Worm (Caenorhabditis elegans) whole organism, L3 larva: ENCODE results near the gene clc-25.

Experiments
- R02D3.7 ChIP-seq: fragments of 150-350 bp; optimal IDR thresholded peaks from 2 replicates; lab custom pipeline; 2014; ENCODE audit warnings: missing biosample characterization, missing genetic modification characterization
- ceh-82 ChIP-seq: fragments of 150-350 bp; optimal IDR thresholded peaks from 2 replicates; lab custom pipeline; 2014; ENCODE audit warnings: missing biosample characterization, missing genetic modification characterization
- daf-12 ChIP-seq: fragments of 150-350 bp; optimal IDR thresholded peaks from 2 replicates; lab custom pipeline; 2014; ENCODE audit warnings: missing biosample characterization, missing genetic modification reagents, missing genetic modification characterization
- egl-27 ChIP-seq: sonication (generic microtip); optimal IDR thresholded peaks from 4 replicates; lab custom pipeline; 2017; ENCODE audit warnings: missing biosample characterization, missing genetic modification reagents, missing genetic modification characterization
- fkh-10 ChIP-seq: sonication (generic microtip); optimal IDR thresholded peaks from 2 replicates; lab custom pipeline; 2017; ENCODE audit warnings: missing biosample characterization, missing genetic modification reagents, missing genetic modification characterization
- fos-1 ChIP-seq: fragments of 150-350 bp; optimal IDR thresholded peaks from 2 replicates; lab custom pipeline; 2014; ENCODE audit warnings: missing biosample characterization, missing genetic modification characterization
- jun-1 ChIP-seq: fragments of 150-350 bp; optimal IDR thresholded peaks from 2 replicates; lab custom pipeline; 2014; ENCODE audit warnings: missing biosample characterization, missing genetic modification reagents, missing genetic modification characterization
- mdl-1 ChIP-seq: fragments of 150-350 bp; optimal IDR thresholded peaks from 2 replicates; lab custom pipeline; 2014; ENCODE audit warnings: missing biosample characterization, missing genetic modification characterization
- nhr-237 ChIP-seq: fragments of 150-350 bp; optimal IDR thresholded peaks from 2 replicates; lab custom pipeline; 2014; ENCODE audit warnings: missing biosample characterization, missing genetic modification characterization
- nhr-25 ChIP-seq: sonication (generic microtip); optimal IDR thresholded peaks from 2 replicates; lab custom pipeline; 2017; ENCODE audit warnings: missing biosample characterization, missing genetic modification characterization
- nhr-76 ChIP-seq: fragments of 150-350 bp; sonication (generic microtip); optimal IDR thresholded peaks from 5 replicates; lab custom pipeline; 2014; ENCODE audit warnings: missing biosample characterization, missing genetic modification characterization
- sea-2 ChIP-seq: fragments of 150-350 bp; sonication (generic microtip); optimal IDR thresholded peaks from 4 replicates; lab custom pipeline; 2014; ENCODE audit warnings: missing biosample characterization, missing genetic modification reagents, missing genetic modification characterization
- tbx-2 ChIP-seq: sonication (generic microtip); optimal IDR thresholded peaks from 2 replicates; lab custom pipeline; 2016; ENCODE audit warnings: mild to moderate bottlenecking, missing genetic modification characterization, missing compliant biosample characterization
- ztf-11 ChIP-seq: fragments of 150-350 bp; optimal IDR thresholded peaks from 2 replicates; lab custom pipeline; 2014; ENCODE audit warnings: missing biosample characterization, missing genetic modification characterization

DNA sequence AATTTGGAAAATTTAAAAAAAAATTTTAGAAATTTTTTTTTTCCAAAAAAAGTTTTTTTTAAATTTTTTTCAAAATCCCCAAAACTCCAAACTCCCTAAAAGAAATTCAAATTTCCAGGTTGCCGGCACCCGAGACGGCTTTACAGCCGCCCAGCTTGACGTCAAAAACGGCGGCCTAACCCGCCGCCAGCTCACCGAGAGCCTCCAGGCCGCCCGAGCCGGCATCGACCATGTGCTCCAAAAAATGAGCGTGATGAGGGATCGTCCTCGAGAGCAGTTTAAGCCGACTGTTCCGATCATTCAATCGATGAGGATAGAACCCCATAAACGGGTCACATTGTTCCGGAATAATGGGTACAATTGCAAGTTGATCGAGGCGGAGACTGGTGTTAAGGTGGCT lies 17.6 kb upstream of the clc-25 start:
- TF ChIP-seq egl-27 (tag; lab: Kevin White, UChicago): no peak
- TF ChIP-seq nhr-76 (tag; lab: Kevin White, UChicago): no peak
- no peak for TF ChIP-seq fkh-10
- no peak for TF ChIP-seq ceh-82 (tag; lab: Kevin White, UChicago)
- no peak for TF ChIP-seq jun-1 (tag; lab: Kevin White, UChicago)
- TF ChIP-seq R02D3.7 (tag; lab: Kevin White, UChicago): no peak
- no peak for TF ChIP-seq nhr-237 (tag; lab: Kevin White, UChicago)
- no peak for TF ChIP-seq nhr-25 (tag; lab: Kevin White, UChicago)
- no peak for TF ChIP-seq daf-12 (tag; lab: Kevin White, UChicago)
- no peak for TF ChIP-seq sea-2 (GFP tag; lab: Kevin White, UChicago)
- TF ChIP-seq ztf-11 (tag; lab: Kevin White, UChicago): no peak
- no peak for TF ChIP-seq mdl-1 (tag; lab: Kevin White, UChicago)
- no peak for TF ChIP-seq fos-1 (tag; lab: Kevin White, UChicago)
- no peak for TF ChIP-seq tbx-2 (tag; lab: Kevin White, UChicago)
